Fruit fly (Drosophila melanogaster) whole organism, wandering third instar larva: ENCODE results near the gene vari.

ENCODE experiments used
- Abd-B ChIP-seq: fragments of >200 bp; optimal IDR thresholded peaks from 2 replicates; lab custom pipeline; 2017; ENCODE audit warnings: missing biosample characterization, missing genetic modification characterization
- CG32264 ChIP-seq: fragments of 200-800 bp; sonication (Bioruptor generic); optimal IDR thresholded peaks from 2 replicates; lab custom pipeline; 2016; ENCODE audit warnings: missing biosample characterization, missing genetic modification characterization
- CG9705 ChIP-seq: fragments of 200-800 bp; sonication (Bioruptor generic); optimal IDR thresholded peaks from 2 replicates; lab custom pipeline; 2018; ENCODE audit warnings: missing biosample characterization, mild to moderate bottlenecking, missing genetic modification characterization
- CrebA ChIP-seq: fragments of 200-800 bp; sonication (Bioruptor generic); optimal IDR thresholded peaks from 2 replicates; lab custom pipeline; 2016; ENCODE audit warnings: missing biosample characterization, mild to moderate bottlenecking, missing genetic modification characterization, borderline replicate concordance
- Dfd ChIP-seq: fragments of >200 bp; optimal IDR thresholded peaks from 2 replicates; lab custom pipeline; 2017; ENCODE audit warnings: missing biosample characterization, missing genetic modification characterization
- GATAd ChIP-seq: sonication (Bioruptor generic); optimal IDR thresholded peaks from 2 replicates; lab custom pipeline; 2016; ENCODE audit warnings: missing biosample characterization, missing genetic modification characterization
- HLH106 ChIP-seq: fragments of 200-800 bp; optimal IDR thresholded peaks from 3 replicates; lab custom pipeline; 2019; ENCODE audit warnings: missing biosample characterization, mild to moderate bottlenecking, missing genetic modification characterization, moderate library complexity
- Hnf4 ChIP-seq: fragments of 200-800 bp; sonication (Bioruptor generic); optimal IDR thresholded peaks from 2 replicates; lab custom pipeline; 2016; ENCODE audit warnings: missing biosample characterization, mild to moderate bottlenecking, missing genetic modification characterization
- Hr78 ChIP-seq: fragments of >200 bp; optimal IDR thresholded peaks from 2 replicates; lab custom pipeline; 2017; ENCODE audit warnings: missing biosample characterization, missing genetic modification characterization
- Hr83 ChIP-seq: fragments of 200-300 bp; sonication (Bioruptor generic); optimal IDR thresholded peaks from 2 replicates; lab custom pipeline; 2016; ENCODE audit warnings: missing biosample characterization, mild to moderate bottlenecking, missing genetic modification characterization, moderate library complexity; ENCODE audit not compliant: poor library complexity, severe bottlenecking
- Jra ChIP-seq: sonication (Bioruptor generic); optimal IDR thresholded peaks from 2 replicates; lab custom pipeline; 2016; ENCODE audit warnings: missing biosample characterization, missing genetic modification characterization
- Mio ChIP-seq: sonication (Bioruptor generic); optimal IDR thresholded peaks from 2 replicates; lab custom pipeline; 2016; ENCODE audit warnings: missing biosample characterization, missing genetic modification characterization
- Myc ChIP-seq: fragments of >200 bp; optimal IDR thresholded peaks from 2 replicates; lab custom pipeline; 2017
- N ChIP-seq: fragments of >200 bp; optimal IDR thresholded peaks from 2 replicates; lab custom pipeline; 2018; ENCODE audit warnings: missing biosample characterization, missing external identifiers, missing genetic modification characterization
- OdsH ChIP-seq: fragments of 200-800 bp; sonication (Bioruptor generic); optimal IDR thresholded peaks from 2 replicates; lab custom pipeline; 2016; ENCODE audit warnings: missing biosample characterization, mild to moderate bottlenecking, missing genetic modification characterization
- Rel ChIP-seq, 2 experiments: fragments of 200-800 bp; sonication (Bioruptor generic) in 1 of 2; optimal IDR thresholded peaks; 2 replicates in 1 of 2; 3 replicates in 1 of 2; lab custom pipeline; 2016 to 2019; ENCODE audit warnings: mild to moderate bottlenecking in 2 of 2, missing biosample characterization in 2 of 2, missing genetic modification characterization in 2 of 2, moderate library complexity in 1 of 2
- Sp1 ChIP-seq: fragments of 200-800 bp; sonication (Bioruptor generic); optimal IDR thresholded peaks from 3 replicates; lab custom pipeline; 2019; ENCODE audit warnings: missing biosample characterization, mild to moderate bottlenecking, missing genetic modification characterization, moderate library complexity
- Vsx2 ChIP-seq: fragments of 200-300, 225-300 bp; sonication (Bioruptor generic); optimal IDR thresholded peaks from 2 replicates; lab custom pipeline; 2018; ENCODE audit warnings: missing biosample characterization, missing genetic modification characterization; ENCODE audit not compliant: partially characterized antibody
- br ChIP-seq: fragments of 200-800 bp; sonication (Bioruptor generic); optimal IDR thresholded peaks from 2 replicates; lab custom pipeline; 2016; ENCODE audit warnings: missing biosample characterization, missing genetic modification characterization
- brk ChIP-seq: fragments of 200-800 bp; sonication (Bioruptor generic); optimal IDR thresholded peaks from 2 replicates; lab custom pipeline; 2016; ENCODE audit warnings: missing biosample characterization, mild to moderate bottlenecking, missing genetic modification characterization
- dl ChIP-seq, 2 experiments: fragments of 175-275, 200-275 bp in 1 of 2; fragments of 200-275 bp in 1 of 2; sonication (Bioruptor generic); optimal IDR thresholded peaks; lab custom pipeline; 2018; ENCODE audit warnings: mild to moderate bottlenecking in 2 of 2, missing biosample characterization in 2 of 2, missing genetic modification characterization in 2 of 2, moderate library complexity in 2 of 2; ENCODE audit not compliant: partially characterized antibody in 2 of 2, insufficient read depth in 1 of 2
- dmrt93B ChIP-seq: fragments of 200-800 bp; sonication (Bioruptor generic); optimal IDR thresholded peaks from 2 replicates; lab custom pipeline; 2018; ENCODE audit warnings: missing biosample characterization, mild to moderate bottlenecking, missing genetic modification characterization
- dsf ChIP-seq: sonication (Bioruptor generic); optimal IDR thresholded peaks from 2 replicates; lab custom pipeline; 2016; ENCODE audit warnings: missing biosample characterization, missing genetic modification characterization, borderline replicate concordance
- ey ChIP-seq: fragments of 200-800 bp; sonication (Bioruptor generic); optimal IDR thresholded peaks from 2 replicates; lab custom pipeline; 2016; ENCODE audit warnings: missing biosample characterization, missing genetic modification characterization
- foxo ChIP-seq, 2 experiments: fragments of 200-800 bp; sonication (Bioruptor generic); optimal IDR thresholded peaks; 2 replicates in 1 of 2; 3 replicates in 1 of 2; lab custom pipeline; 2016 to 2017; ENCODE audit warnings: missing biosample characterization in 2 of 2, missing genetic modification characterization in 2 of 2
- fru ChIP-seq: fragments of 200-800 bp; sonication (Bioruptor generic); optimal IDR thresholded peaks from 3 replicates; lab custom pipeline; 2016; ENCODE audit warnings: missing biosample characterization, mild to moderate bottlenecking, missing genetic modification characterization
- h ChIP-seq: fragments of 200-800 bp; sonication (Bioruptor generic); optimal IDR thresholded peaks from 3 replicates; lab custom pipeline; 2016; ENCODE audit warnings: missing biosample characterization, mild to moderate bottlenecking, missing genetic modification characterization
- jim ChIP-seq: fragments of 175-275, 200-325 bp; sonication (Bioruptor generic); optimal IDR thresholded peaks from 2 replicates; lab custom pipeline; 2016; ENCODE audit warnings: missing biosample characterization, mild to moderate bottlenecking, missing genetic modification characterization
- lola ChIP-seq: fragments of >200 bp; optimal IDR thresholded peaks from 2 replicates; lab custom pipeline; 2017; ENCODE audit warnings: missing biosample characterization, missing genetic modification characterization
- pan ChIP-seq: fragments of >200 bp; optimal IDR thresholded peaks from 2 replicates; lab custom pipeline; 2017
- psq ChIP-seq: fragments of 200-800 bp; sonication (Bioruptor generic); optimal IDR thresholded peaks from 3 replicates; lab custom pipeline; 2017; ENCODE audit warnings: missing biosample characterization, mild to moderate bottlenecking, missing genetic modification characterization, moderate library complexity
- rgr ChIP-seq: fragments of 200-800 bp; sonication (Bioruptor generic); optimal IDR thresholded peaks from 3 replicates; lab custom pipeline; 2016; ENCODE audit warnings: missing biosample characterization, mild to moderate bottlenecking, missing genetic modification characterization
- sage ChIP-seq: fragments of 200-800 bp; sonication (Bioruptor generic); optimal IDR thresholded peaks from 2 replicates; lab custom pipeline; 2016; ENCODE audit warnings: missing biosample characterization, mild to moderate bottlenecking, missing genetic modification characterization
- sv ChIP-seq: fragments of 200-800 bp; sonication (Bioruptor generic); optimal IDR thresholded peaks from 3 replicates; lab custom pipeline; 2016; ENCODE audit warnings: missing biosample characterization, missing genetic modification characterization
- tai ChIP-seq: sonication (Bioruptor generic); optimal IDR thresholded peaks from 2 replicates; lab custom pipeline; 2016; ENCODE audit warnings: missing biosample characterization, missing genetic modification characterization
- usp ChIP-seq: fragments of >200 bp; optimal IDR thresholded peaks from 2 replicates; lab custom pipeline; 2017; ENCODE audit warnings: missing biosample characterization, missing genetic modification characterization
- woc ChIP-seq: sonication (Bioruptor generic); optimal IDR thresholded peaks from 2 replicates; lab custom pipeline; 2016; ENCODE audit warnings: missing biosample characterization, mild to moderate bottlenecking, missing genetic modification characterization

The vari gene

DNA sequence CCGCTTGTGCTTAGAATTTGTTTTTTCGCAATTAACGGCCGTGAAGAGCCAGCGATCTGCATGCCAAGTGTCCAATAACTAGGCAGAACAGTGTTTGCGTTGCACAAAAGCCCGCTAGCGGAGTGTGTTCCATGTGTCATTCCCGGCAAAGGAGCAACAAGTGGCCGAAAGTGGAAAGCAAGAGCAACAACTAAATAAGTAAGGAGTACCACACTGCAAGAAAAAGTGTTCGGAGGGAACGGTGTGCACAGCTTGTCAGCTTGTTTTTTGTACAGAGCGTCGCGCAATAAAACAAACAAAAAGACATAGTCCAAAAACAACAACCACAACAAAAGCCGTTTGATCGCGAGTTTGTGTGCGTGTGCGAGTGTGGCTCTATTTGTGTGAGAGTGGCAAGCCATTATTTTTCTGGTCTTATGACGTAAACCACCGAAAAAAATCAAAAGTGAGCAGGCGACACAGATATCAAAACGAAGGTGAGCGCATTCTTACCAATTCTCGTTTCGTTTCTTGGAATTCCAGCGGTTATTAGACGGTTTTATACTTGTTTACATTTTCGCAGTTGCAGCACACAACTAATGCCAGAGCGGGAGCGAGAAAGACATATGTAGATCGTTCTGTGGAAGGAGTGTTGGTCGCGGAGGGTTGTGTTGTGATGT, 38.5 kb downstream of the vari start:
- peak; percentile 6 for TF ChIP-seq br
- peak; percentile 6 for TF ChIP-seq h (GFP tag; lab: Kevin White, UChicago)
- no peak for TF ChIP-seq Myc (lab: Kevin White, UChicago)
- no peak for TF ChIP-seq Hr78 (GFP tag; lab: Kevin White, UChicago)
- TF ChIP-seq Sp1 (GFP tag; lab: Kevin White, UChicago): peak; percentile 13
- peak; percentile 58 for TF ChIP-seq jim (GFP tag; lab: Kevin White, UChicago)
- no peak for TF ChIP-seq pan (lab: Kevin White, UChicago)
- peak; percentile 21 for TF ChIP-seq rgr (GFP tag; lab: Kevin White, UChicago)
- no peak for TF ChIP-seq Hnf4 (GFP tag; lab: Kevin White, UChicago)

DNA sequence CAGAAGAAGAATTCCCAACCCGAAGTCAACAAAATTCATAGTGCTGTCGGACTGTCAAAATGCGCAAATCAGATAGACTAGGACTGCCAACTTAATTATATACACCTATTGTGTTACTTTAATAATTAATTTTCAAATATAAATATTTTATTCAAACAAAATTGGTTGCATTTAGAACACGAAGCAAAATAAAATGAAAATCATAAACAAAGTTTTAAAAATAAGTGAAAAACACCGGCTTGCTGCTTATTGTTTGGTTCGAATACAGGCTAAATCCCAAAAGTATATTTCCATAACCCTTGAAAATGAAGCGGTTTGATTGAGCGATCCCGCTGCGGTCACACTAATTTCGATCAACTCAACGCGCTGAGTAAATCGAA, 39.0 kb downstream of the vari start, which contains the start of the genes Rhau and dia:
Gene Rhau (minus strand): TSS at position 178 of the 380 bp plus-strand sequence.
Gene dia (plus strand): TSS at position 337 of the 380 bp plus-strand sequence.
- TF ChIP-seq brk (GFP tag; lab: Kevin White, UChicago): no peak
- TF ChIP-seq h (GFP tag; lab: Kevin White, UChicago): peak; percentile 11
- no peak for TF ChIP-seq Dfd
- TF ChIP-seq foxo (GFP tag; optimal IDR thresholded peaks at IDR 0.05; lab: Kevin White, UChicago): peak in 1 of 2 experiments; percentile 3
- TF ChIP-seq HLH106: peak; percentile 33
- peak; percentile 30 for TF ChIP-seq Sp1 (GFP tag; lab: Kevin White, UChicago)
- TF ChIP-seq Vsx2 (GFP tag; lab: Kevin White, UChicago): no peak
- no peak for TF ChIP-seq GATAd (GFP tag; lab: Kevin White, UChicago)
- no peak for TF ChIP-seq Rel (GFP tag; optimal IDR thresholded peaks at IDR 0.05; lab: Kevin White, UChicago)
- peak; percentile 37 for TF ChIP-seq Rel (tag; optimal IDR thresholded peaks at IDR 0.05; lab: Kevin White, UChicago)
- TF ChIP-seq br: no peak
- no peak for TF ChIP-seq Hr83 (GFP tag; lab: Kevin White, UChicago)
- no peak for TF ChIP-seq dmrt93B (GFP tag; lab: Kevin White, UChicago)
- peak; percentile 47 for TF ChIP-seq Hnf4 (GFP tag; lab: Kevin White, UChicago)
- no peak for TF ChIP-seq Mio (GFP tag; lab: Kevin White, UChicago)
- TF ChIP-seq Myc (lab: Kevin White, UChicago): peak; percentile 11
- no peak for TF ChIP-seq pan (lab: Kevin White, UChicago)

DNA sequence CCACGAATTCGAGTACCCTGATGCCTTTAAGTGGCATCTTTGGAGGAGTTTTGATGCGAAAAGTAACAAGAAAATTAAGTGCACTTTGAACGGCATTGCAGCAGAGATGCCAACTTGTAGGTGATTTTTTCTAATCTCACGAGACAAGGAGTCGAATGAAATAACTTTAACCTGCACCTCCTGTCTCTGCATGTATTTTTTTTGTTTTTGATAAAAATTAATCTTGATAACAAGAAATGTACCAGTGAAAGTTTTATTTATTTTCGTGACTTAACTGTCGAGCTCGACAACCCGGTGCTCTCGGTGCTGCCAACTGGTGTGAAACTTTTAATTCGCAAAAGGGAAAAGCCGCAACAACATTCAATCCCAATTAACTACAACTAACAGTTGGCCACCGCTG, 44.7 kb downstream of the vari start, which contains the start of the genes Amacr and Ns4:
Gene Amacr (minus strand): TSS at position 182 of the 400 bp plus-strand sequence.
Gene Ns4 (plus strand): TSS at position 317 of the 400 bp plus-strand sequence.
- TF ChIP-seq jim (GFP tag; lab: Kevin White, UChicago) (no peak), brk (GFP tag; lab: Kevin White, UChicago) (no peak), Mio (GFP tag; lab: Kevin White, UChicago) (no peak), tai (no peak), Vsx2 (GFP tag; lab: Kevin White, UChicago) (no peak), rgr (GFP tag; lab: Kevin White, UChicago) (peak; percentile 75), h (GFP tag; lab: Kevin White, UChicago) (peak; percentile 70), sage (GFP tag; lab: Kevin White, UChicago) (no peak), pan (lab: Kevin White, UChicago) (no peak), OdsH (GFP tag; lab: Kevin White, UChicago) (peak; percentile 60), Abd-B (GFP tag; lab: Kevin White, UChicago) (no peak), psq (GFP tag; lab: Kevin White, UChicago) (peak; percentile 41), Hr78 (GFP tag; lab: Kevin White, UChicago) (no peak), GATAd (GFP tag; lab: Kevin White, UChicago) (no peak), sv (GFP tag; lab: Kevin White, UChicago) (no peak), lola (no peak), HLH106 (peak; percentile 66), Jra (peak; percentile 21), CG9705 (GFP tag; lab: Kevin White, UChicago) (peak; percentile 30), fru (GFP tag; lab: Kevin White, UChicago) (peak; percentile 73), ey (GFP tag; lab: Kevin White, UChicago) (peak; percentile 74), dl (GFP tag; optimal IDR thresholded peaks at IDR 0.05; lab: Kevin White, UChicago; ENCODE audit: insufficient read depth in 1 of 2, partially characterized antibody in 2 of 2) (no peak), CrebA (GFP tag; lab: Kevin White, UChicago) (no peak), N (no peak), dmrt93B (GFP tag; lab: Kevin White, UChicago) (no peak), foxo (GFP tag; optimal IDR thresholded peaks at IDR 0.05; lab: Kevin White, UChicago) (peak in 1 of 2 experiments; percentile 77), Hr83 (GFP tag; lab: Kevin White, UChicago) (no peak), br (peak; percentile 73), usp (GFP tag; lab: Kevin White, UChicago) (no peak), woc (GFP tag; lab: Kevin White, UChicago) (no peak), dsf (GFP tag; lab: Kevin White, UChicago) (no peak), Rel (GFP tag; optimal IDR thresholded peaks at IDR 0.05; lab: Kevin White, UChicago) (no peak), Rel (tag; optimal IDR thresholded peaks at IDR 0.05; lab: Kevin White, UChicago) (peak; percentile 75), CG32264 (no peak), Dfd (no peak), Myc (lab: Kevin White, UChicago) (no peak), Sp1 (GFP tag; lab: Kevin White, UChicago) (peak; percentile 55), Hnf4 (GFP tag; lab: Kevin White, UChicago) (peak; percentile 90)
